Worm (Caenorhabditis elegans) whole organism, young adult: ENCODE measurements around the gene kin-26.

Source experiments
- B0019.2 ChIP-seq: fragments of 200-800 bp; sonication (Bioruptor generic); conservative IDR thresholded peaks from 2 replicates; pipeline ENCODE4 v1.3.6; 2022; ENCODE audit warnings: missing genetic modification reagents, missing genetic modification characterization, missing compliant biosample characterization
- Y67H2A.10 ChIP-seq: fragments of 200-800 bp; sonication (Bioruptor generic); conservative IDR thresholded peaks from 2 replicates; pipeline ENCODE4 v1.3.6; 2022; ENCODE audit warnings: missing genetic modification reagents, missing genetic modification characterization, missing compliant biosample characterization
- aptf-3 ChIP-seq: fragments of 200-800 bp; sonication (Bioruptor generic); IDR thresholded peaks from 2 replicates; pipeline ENCODE4 v1.3.6; 2022; ENCODE audit warnings: missing genetic modification characterization, missing compliant biosample characterization
- athp-1 ChIP-seq: sonication (generic microtip); optimal IDR thresholded peaks from 2 replicates; lab custom pipeline; 2017; ENCODE audit warnings: mild to moderate bottlenecking, missing genetic modification characterization, missing compliant biosample characterization
- ccch-3 ChIP-seq: fragments of 200-800 bp; sonication (Bioruptor generic); optimal IDR thresholded peaks from 2 replicates; lab custom pipeline; 2018; ENCODE audit warnings: mild to moderate bottlenecking, missing genetic modification characterization, missing compliant biosample characterization
- madf-10 ChIP-seq: sonication (generic microtip); optimal IDR thresholded peaks from 2 replicates; lab custom pipeline; 2016; ENCODE audit warnings: mild to moderate bottlenecking, missing genetic modification characterization, missing compliant biosample characterization
- sea-2 ChIP-seq: fragments of 200-800 bp; sonication (Bioruptor generic); IDR thresholded peaks from 2 replicates; pipeline ENCODE4 v1.3.6; 2022; ENCODE audit warnings: missing genetic modification characterization, missing compliant biosample characterization
- snpc-1.1 ChIP-seq: sonication (generic microtip); optimal IDR thresholded peaks from 2 replicates; lab custom pipeline; 2017; ENCODE audit warnings: missing genetic modification characterization, mild to moderate bottlenecking, missing compliant biosample characterization, antibody characterized with exemption, moderate library complexity, missing genotype, missing genetic modification reagents; ENCODE audit not compliant: insufficient read depth
- ztf-6 ChIP-seq: fragments of 200-800 bp; sonication (Bioruptor generic); IDR thresholded peaks from 2 replicates; pipeline ENCODE4 v1.3.6; 2022; ENCODE audit warnings: missing genetic modification reagents, missing genetic modification characterization, missing compliant biosample characterization

DNA sequence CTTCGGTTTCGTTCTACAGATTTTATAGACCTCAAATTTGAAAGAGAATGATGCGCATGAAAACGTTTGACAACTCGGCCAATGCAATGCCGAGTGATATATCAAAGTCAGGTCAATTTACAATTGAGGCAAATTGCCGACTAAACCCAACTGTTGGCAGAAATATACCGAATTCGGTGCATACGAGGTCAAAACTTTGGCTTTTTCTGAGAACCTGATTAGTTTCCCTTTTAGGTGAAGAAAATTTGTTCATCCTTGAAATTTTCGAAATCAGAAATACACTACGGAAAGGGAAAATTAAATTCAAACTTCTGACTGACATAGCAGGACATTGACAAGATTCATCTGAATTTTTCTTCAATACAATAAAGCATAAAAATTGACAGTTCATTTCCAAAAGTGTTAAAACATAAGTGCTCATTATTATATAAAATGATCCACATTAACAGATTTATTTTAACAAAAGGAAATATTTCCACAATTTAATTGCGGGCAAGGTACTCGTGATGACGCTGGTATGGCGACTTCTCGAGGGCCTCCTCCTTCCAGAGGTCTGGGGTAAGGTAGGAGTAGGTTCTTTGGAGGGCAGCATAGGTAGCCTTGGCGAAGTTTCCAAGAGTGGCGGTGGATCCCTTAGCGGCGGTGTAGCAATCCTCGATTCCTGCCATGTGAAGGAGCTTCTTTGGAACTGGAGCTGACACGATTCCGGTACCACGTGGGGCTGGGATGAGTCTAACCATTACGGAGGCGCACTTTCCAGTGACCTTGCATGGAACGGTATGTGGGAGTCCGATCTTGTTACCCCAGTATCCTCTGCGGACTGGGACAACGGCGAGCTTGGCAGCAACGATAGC lies 47.5 kb upstream of the kin-26 start:
- TF ChIP-seq B0019.2 (GFP tag; lab: Robert Waterston, UW) (no peak), madf-10 (tag; lab: Kevin White, UChicago) (no peak), sea-2 (no peak), aptf-3 (GFP tag; lab: Robert Waterston, UW) (0 out of 2 replicates have a peak, but pooled peaks have one; percentile 65), athp-1 (tag; lab: Kevin White, UChicago) (no peak), ccch-3 (GFP tag; lab: Kevin White, UChicago) (no peak), Y67H2A.10 (no peak), ztf-6 (GFP tag; lab: Robert Waterston, UW) (no peak), snpc-1.1 (peak; percentile 30)
